Worm (Caenorhabditis elegans): Measurements from ENCODE around the gene twk-32.

The twk-32 gene

DNA sequence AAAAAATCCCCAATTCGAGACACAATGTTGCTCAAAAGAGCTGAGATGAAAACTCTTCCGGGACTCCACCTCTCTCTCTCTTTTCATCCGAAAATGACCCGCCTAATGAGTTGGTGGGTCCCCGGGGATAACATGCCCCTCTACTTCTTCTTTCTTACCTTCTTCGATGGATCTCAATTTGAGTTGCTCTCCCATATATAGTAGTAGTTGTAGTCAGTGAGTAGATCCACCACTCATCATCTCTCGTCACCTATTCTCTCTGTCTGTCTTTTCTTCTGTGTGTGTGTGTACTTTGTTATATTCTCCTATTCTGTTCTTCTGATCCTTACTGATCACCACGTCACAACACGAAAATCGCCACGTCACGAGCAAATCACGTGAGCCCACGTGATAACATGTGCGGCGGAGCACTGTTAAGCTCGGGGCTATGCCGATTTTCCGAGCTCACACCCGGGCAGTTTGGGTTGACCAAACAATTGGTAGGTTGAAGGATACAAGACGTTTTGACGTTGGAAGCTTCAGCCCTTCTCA lies at the start of gene twk-32:
twk-32 (plus strand) TSS at position 396 of the 531 bp plus-strand sequence.
- TF ChIP-seq K09A11.1 (tag; optimal IDR thresholded peaks at IDR 0.05; ENCODE audit: insufficient read depth) (no peak), hlh-30 (tag; optimal IDR thresholded peaks at IDR 0.05; ENCODE audit: insufficient read depth) (peak; percentile 19)

- TF ChIP-seq unc-55 (GFP tag; optimal IDR thresholded peaks at IDR 0.05) = no peak
- TF ChIP-seq mec-3 (tag; optimal IDR thresholded peaks at IDR 0.05; ENCODE audit: borderline replicate concordance) = no peak
- TF ChIP-seq sdc-2 (tag; optimal IDR thresholded peaks at IDR 0.05) = no peak
- TF ChIP-seq lim-6 (tag; optimal IDR thresholded peaks at IDR 0.05) = no peak
- TF ChIP-seq T23F11.4 (GFP tag; optimal IDR thresholded peaks at IDR 0.05) = no peak
- TF ChIP-seq fax-1 (tag; optimal IDR thresholded peaks at IDR 0.05) = no peak
- TF ChIP-seq ceh-22 (tag; optimal IDR thresholded peaks at IDR 0.05) = no peak
- no peak for TF ChIP-seq eyg-1 (tag; optimal IDR thresholded peaks at IDR 0.05)
Measured at ce11 chrV:13748658-13749057, 47.8 kb upstream of the twk-32 start, which contains the start of gene F35E12.10. Gene F35E12.10, minus strand, starts transcription at chrV:13748758.

- no peak for TF ChIP-seq odd-2 (tag; optimal IDR thresholded peaks at IDR 0.05)
- no peak for TF ChIP-seq mec-3 (tag; optimal IDR thresholded peaks at IDR 0.05; ENCODE audit: borderline replicate concordance)
- no peak for TF ChIP-seq ceh-9 (tag; optimal IDR thresholded peaks at IDR 0.05)
- TF ChIP-seq npax-4 (tag; optimal IDR thresholded peaks at IDR 0.05) = no peak
- TF ChIP-seq ceh-14 (tag; optimal IDR thresholded peaks at IDR 0.05) = no peak
- TF ChIP-seq dmd-4 (tag; optimal IDR thresholded peaks at IDR 0.05; ENCODE audit: borderline replicate concordance) = no peak
- TF ChIP-seq sox-2 (GFP tag; IDR thresholded peaks at IDR 0.05) = no peak
- TF ChIP-seq hlh-15 (tag; optimal IDR thresholded peaks at IDR 0.05) = no peak
- TF ChIP-seq fax-1 (tag; optimal IDR thresholded peaks at IDR 0.05) = no peak
- no peak for TF ChIP-seq K09A11.1 (tag; optimal IDR thresholded peaks at IDR 0.05; ENCODE audit: insufficient read depth)
- no peak for TF ChIP-seq T23F11.4 (GFP tag; optimal IDR thresholded peaks at IDR 0.05)
- no peak for TF ChIP-seq pha-4 (tag; optimal IDR thresholded peaks at IDR 0.05)
- TF ChIP-seq nhr-11 (tag; optimal IDR thresholded peaks at IDR 0.05) = no peak
- TF ChIP-seq ceh-18 (tag; optimal IDR thresholded peaks at IDR 0.05) = no peak
- no peak for TF ChIP-seq C38D4.7 (GFP tag; optimal IDR thresholded peaks at IDR 0.05)
- TF ChIP-seq unc-3 (GFP tag; conservative IDR thresholded peaks at IDR 0.05) = no peak
- TF ChIP-seq unc-3 (tag; optimal IDR thresholded peaks at IDR 0.05) = no peak
- no peak for TF ChIP-seq fkh-10 (GFP tag; optimal IDR thresholded peaks at IDR 0.05)
Measured at ce11 chrV:13751811-13752210, 44.6 kb upstream of the twk-32 start, which contains the start of gene cld-9. Gene cld-9, minus strand, starts transcription at chrV:13751891.

DNA sequence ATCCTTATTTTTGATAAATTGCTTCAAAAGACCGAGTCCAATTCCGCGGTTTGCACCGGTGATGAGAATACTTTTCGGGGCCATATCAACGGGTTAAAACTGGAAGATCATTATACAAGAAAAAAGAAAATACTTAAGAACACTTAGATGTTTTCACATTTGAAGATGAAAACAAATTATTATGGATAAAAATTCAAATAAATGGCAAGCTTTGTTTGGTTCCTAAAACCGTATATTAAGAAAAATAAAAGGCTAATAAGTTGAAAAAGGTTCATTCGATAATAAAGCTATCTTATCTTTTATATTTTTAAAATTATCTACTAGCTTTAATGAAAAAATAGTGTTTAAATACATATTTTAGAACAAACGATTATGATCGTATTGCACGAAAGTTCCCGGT lies 43.0 kb upstream of the twk-32 start, which contains the start of gene F20G2.1:
F20G2.1 (minus strand) TSS at position 101 of the 400 bp plus-strand sequence.
- TF ChIP-seq ztf-16 (tag; optimal IDR thresholded peaks at IDR 0.05) (no peak), unc-55 (GFP tag; optimal IDR thresholded peaks at IDR 0.05) (no peak), Y22D7AL.16 (tag; optimal IDR thresholded peaks at IDR 0.05) (no peak)

DNA sequence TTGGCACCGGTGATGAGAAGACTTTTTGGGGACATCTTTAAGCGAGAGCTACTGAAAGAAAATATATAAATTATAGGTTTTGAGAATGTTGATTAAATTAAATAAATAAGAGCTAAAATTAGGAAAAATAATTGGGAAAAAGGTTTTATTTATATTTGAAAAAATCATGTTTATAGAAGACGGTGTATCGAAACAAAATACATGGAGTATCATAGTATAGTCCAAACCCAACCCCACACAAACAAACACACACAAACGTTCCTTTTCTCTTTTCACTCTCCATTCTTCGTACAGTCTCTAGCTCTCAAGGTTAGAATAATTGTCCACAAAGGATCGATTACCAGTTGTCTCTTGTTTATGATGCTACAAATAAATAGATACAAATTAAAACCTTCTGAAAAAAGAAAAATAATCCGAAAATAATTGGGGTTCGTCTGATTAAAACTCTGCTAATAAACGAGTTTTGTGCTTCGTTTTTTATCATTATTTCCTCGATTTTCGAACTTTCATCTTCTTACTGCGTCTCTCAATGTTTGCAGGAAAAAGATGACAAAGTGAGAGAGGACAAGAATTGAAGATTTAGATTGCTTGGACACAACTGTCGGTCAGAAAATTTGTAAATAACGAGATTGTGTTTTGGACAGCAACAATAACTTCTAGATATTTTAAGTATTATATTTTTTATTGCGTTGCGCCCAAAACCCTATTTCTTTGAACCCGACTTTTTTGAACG lies 39.9 kb upstream of the twk-32 start, which contains the start of gene F20G2.2:
F20G2.2 (minus strand) TSS at position 51 of the 733 bp plus-strand sequence.
- TF ChIP-seq pax-1 (tag; optimal IDR thresholded peaks at IDR 0.05) (no peak), unc-42 (tag; optimal IDR thresholded peaks at IDR 0.05) (no peak), eyg-1 (tag; optimal IDR thresholded peaks at IDR 0.05) (no peak)

DNA sequence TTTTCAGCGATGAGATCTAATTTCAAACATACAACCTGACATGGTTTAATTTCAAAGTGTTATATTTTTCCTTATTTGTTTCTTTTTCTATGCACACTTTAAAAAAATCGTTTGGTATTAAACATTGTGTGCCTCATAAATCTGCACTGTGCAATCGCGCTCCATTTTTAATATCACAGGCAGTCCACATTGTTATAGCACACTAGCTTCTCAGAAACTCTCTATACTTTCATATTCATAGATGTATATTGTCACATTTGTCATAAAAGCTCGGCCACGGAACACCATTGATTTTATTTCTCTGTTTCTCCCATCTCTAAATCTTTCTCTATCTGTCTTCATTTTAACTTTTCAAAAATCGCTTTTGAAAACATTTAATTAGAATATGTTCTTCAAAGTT lies 39.1 kb upstream of the twk-32 start:
- TF ChIP-seq ceh-48 (tag; optimal IDR thresholded peaks at IDR 0.05) = peak; percentile 22
- no peak for TF ChIP-seq K02D7.2 (tag; optimal IDR thresholded peaks at IDR 0.05)
- no peak for TF ChIP-seq unc-3 (GFP tag; conservative IDR thresholded peaks at IDR 0.05)
- TF ChIP-seq unc-3 (tag; optimal IDR thresholded peaks at IDR 0.05) = no peak
- no peak for TF ChIP-seq hlh-15 (tag; optimal IDR thresholded peaks at IDR 0.05)
- no peak for TF ChIP-seq ceh-34 (tag; optimal IDR thresholded peaks at IDR 0.05)
- peak; percentile 11 for TF ChIP-seq unc-42 (tag; optimal IDR thresholded peaks at IDR 0.05)
- TF ChIP-seq nfya-1 (tag; optimal IDR thresholded peaks at IDR 0.05) = no peak
- peak; percentile 9 for TF ChIP-seq unc-55 (GFP tag; optimal IDR thresholded peaks at IDR 0.05)

Measured in whole organism, late embryonic.